Worm (Caenorhabditis elegans) whole organism, L1 larva: Measurements from ENCODE around the gene T26G10.1.

Experiments used
- C16A3.4 ChIP-seq: fragments of 150-350 bp; optimal IDR thresholded peaks from 2 replicates; lab custom pipeline; 2014; ENCODE audit warnings: missing biosample characterization, missing genetic modification characterization
- C34B4.2 ChIP-seq: sonication (generic microtip); optimal IDR thresholded peaks from 2 replicates; lab custom pipeline; 2017; ENCODE audit warnings: mild to moderate bottlenecking, missing genetic modification characterization, missing compliant biosample characterization
- alr-1 ChIP-seq: fragments of 200-800 bp; sonication (Bioruptor generic); optimal IDR thresholded peaks from 2 replicates; lab custom pipeline; 2018; ENCODE audit warnings: borderline replicate concordance, mild to moderate bottlenecking, missing genetic modification characterization, missing compliant biosample characterization
- ama-1 ChIP-seq: fragments of 150-350 bp; optimal IDR thresholded peaks from 2 replicates; lab custom pipeline; 2014
- ceh-82 ChIP-seq, 3 experiments: fragments of 150-350 bp in 1 of 3; sonication (generic microtip) in 2 of 3; optimal IDR thresholded peaks; 2 replicates each; lab custom pipeline; 2014 to 2017; ENCODE audit warnings: missing biosample characterization in 3 of 3, missing genetic modification characterization in 3 of 3
- ceh-90 ChIP-seq: sonication (generic microtip); optimal IDR thresholded peaks from 2 replicates; lab custom pipeline; 2016; ENCODE audit warnings: missing genetic modification characterization, missing compliant biosample characterization
- ces-1 ChIP-seq: fragments of 150-350 bp; optimal IDR thresholded peaks from 2 replicates; lab custom pipeline; 2014; ENCODE audit warnings: missing biosample characterization, missing genetic modification reagents, missing genetic modification characterization
- dsc-1 ChIP-seq: sonication (generic microtip); optimal IDR thresholded peaks from 2 replicates; lab custom pipeline; 2016; ENCODE audit warnings: mild to moderate bottlenecking, missing genetic modification characterization, missing compliant biosample characterization
- efl-1 ChIP-seq, 4 experiments: fragments of 150-350 bp; optimal IDR thresholded peaks in 3 of 4; peaks in 1 of 4; 1 replicate in 1 of 4; 2 replicates in 3 of 4; lab custom pipeline; 2014; ENCODE audit warnings: missing biosample characterization in 2 of 4, missing genetic modification characterization in 2 of 4, missing genetic modification reagents in 2 of 4
- egl-27 ChIP-seq, 2 experiments: fragments of 150-350 bp in 1 of 2; sonication (generic microtip); optimal IDR thresholded peaks; 3 replicates each; lab custom pipeline; 2017 to 2018; ENCODE audit warnings: missing biosample characterization in 2 of 2, missing genetic modification characterization in 2 of 2, missing genetic modification reagents in 2 of 2
- elt-2 ChIP-seq: sonication (generic microtip); optimal IDR thresholded peaks from 2 replicates; lab custom pipeline; 2016; ENCODE audit warnings: missing genetic modification characterization, mild to moderate bottlenecking, inconsistent platforms, missing compliant biosample characterization, missing genetic modification reagents
- fkh-8 ChIP-seq: sonication (generic microtip); optimal IDR thresholded peaks from 2 replicates; lab custom pipeline; 2016; ENCODE audit warnings: mild to moderate bottlenecking, missing genetic modification characterization, missing compliant biosample characterization
- fos-1 ChIP-seq: fragments of 150-350 bp; optimal IDR thresholded peaks from 2 replicates; lab custom pipeline; 2014; ENCODE audit warnings: missing biosample characterization, missing genetic modification characterization
- grh-1 ChIP-seq: fragments of 200-800 bp; sonication (Bioruptor generic); IDR thresholded peaks from 2 replicates; pipeline ENCODE4 v1.3.6; 2022; ENCODE audit warnings: missing genetic modification reagents, missing genetic modification characterization, missing compliant biosample characterization
- hlh-4 ChIP-seq: sonication (generic microtip); optimal IDR thresholded peaks from 2 replicates; lab custom pipeline; 2016; ENCODE audit warnings: mild to moderate bottlenecking, missing genetic modification characterization, missing compliant biosample characterization
- irx-1 ChIP-seq: sonication (generic microtip); optimal IDR thresholded peaks from 2 replicates; lab custom pipeline; 2016; ENCODE audit warnings: missing genetic modification characterization, missing compliant biosample characterization
- isw-1 ChIP-seq: fragments of 200-800 bp; sonication (Bioruptor generic); IDR thresholded peaks from 2 replicates; pipeline ENCODE4 v1.3.6; 2022; ENCODE audit warnings: missing genetic modification characterization, missing compliant biosample characterization
- lin-13 ChIP-seq: fragments of 150-350 bp; optimal IDR thresholded peaks from 2 replicates; lab custom pipeline; 2014; ENCODE audit warnings: missing biosample characterization, missing genetic modification reagents, missing genetic modification characterization
- lsy-2 ChIP-seq, 2 experiments: fragments of 150-350 bp; optimal IDR thresholded peaks; 2 replicates each; lab custom pipeline; 2014; ENCODE audit warnings: missing biosample characterization in 2 of 2, missing genetic modification characterization in 2 of 2
- mab-9 ChIP-seq: fragments of 200-800 bp; sonication (Bioruptor generic); IDR thresholded peaks from 2 replicates; pipeline ENCODE4 v1.3.6; 2022; ENCODE audit warnings: missing genetic modification reagents, missing genetic modification characterization, missing compliant biosample characterization
- mdl-1 ChIP-seq, 2 experiments: fragments of 150-350 bp; optimal IDR thresholded peaks; 2 replicates each; lab custom pipeline; 2014 to 2017; ENCODE audit warnings: missing biosample characterization in 2 of 2, missing genetic modification characterization in 2 of 2, inconsistent platforms in 1 of 2
- nhr-11 ChIP-seq: fragments of 150-350 bp; optimal IDR thresholded peaks from 2 replicates; lab custom pipeline; 2014; ENCODE audit warnings: missing biosample characterization, missing genetic modification characterization
- nhr-19 ChIP-seq: fragments of 200-800 bp; sonication (Bioruptor generic); conservative IDR thresholded peaks from 2 replicates; pipeline ENCODE4 v1.3.6; 2022; ENCODE audit warnings: missing genetic modification characterization, missing compliant biosample characterization
- nhr-28 ChIP-seq: fragments of 150-350 bp; optimal IDR thresholded peaks from 2 replicates; lab custom pipeline; 2014; ENCODE audit warnings: missing biosample characterization, missing genetic modification characterization
- nhr-47 ChIP-seq: sonication (generic microtip); optimal IDR thresholded peaks from 2 replicates; lab custom pipeline; 2016; ENCODE audit warnings: mild to moderate bottlenecking, missing genetic modification characterization, moderate library complexity, missing compliant biosample characterization
- nhr-84 ChIP-seq: sonication (generic microtip); optimal IDR thresholded peaks from 2 replicates; lab custom pipeline; 2017; ENCODE audit warnings: missing biosample characterization, missing genetic modification characterization
- nhr-90 ChIP-seq: sonication (generic microtip); optimal IDR thresholded peaks from 2 replicates; lab custom pipeline; 2016; ENCODE audit warnings: mild to moderate bottlenecking, missing genetic modification characterization, missing compliant biosample characterization; ENCODE audit not compliant: poor library complexity
- pag-3 ChIP-seq: sonication (generic microtip); optimal IDR thresholded peaks from 2 replicates; lab custom pipeline; 2017; ENCODE audit warnings: missing genetic modification characterization, mild to moderate bottlenecking, missing compliant biosample characterization, antibody characterized with exemption, borderline replicate concordance; ENCODE audit not compliant: insufficient read depth
- pax-3 ChIP-seq: fragments of 200-800 bp; sonication (Bioruptor generic); optimal IDR thresholded peaks from 2 replicates; lab custom pipeline; 2018; ENCODE audit warnings: mild to moderate bottlenecking, missing genetic modification characterization, moderate library complexity, missing compliant biosample characterization
- pqm-1 ChIP-seq: sonication (generic microtip); optimal IDR thresholded peaks from 3 replicates; lab custom pipeline; 2017; ENCODE audit warnings: missing biosample characterization, missing genetic modification characterization
- sptf-1 ChIP-seq: fragments of 150-350 bp; optimal IDR thresholded peaks from 2 replicates; lab custom pipeline; 2014; ENCODE audit warnings: missing biosample characterization, missing genetic modification characterization
- unc-62 ChIP-seq: fragments of 150-350 bp; optimal IDR thresholded peaks from 2 replicates; lab custom pipeline; 2014; ENCODE audit warnings: missing biosample characterization, missing genetic modification reagents, missing genetic modification characterization
- unc-98 ChIP-seq: fragments of 200-800 bp; sonication (Bioruptor generic); IDR thresholded peaks from 2 replicates; pipeline ENCODE4 v1.3.6; 2022; ENCODE audit warnings: missing genetic modification characterization, missing compliant biosample characterization
- zag-1 ChIP-seq: fragments of 150-350 bp; optimal IDR thresholded peaks from 2 replicates; lab custom pipeline; 2014; ENCODE audit warnings: missing biosample characterization, missing genetic modification characterization
- zip-4 ChIP-seq: fragments of 200-800 bp; sonication (Bioruptor generic); optimal IDR thresholded peaks from 2 replicates; lab custom pipeline; 2018; ENCODE audit warnings: mild to moderate bottlenecking, missing genetic modification characterization, moderate library complexity, missing compliant biosample characterization
- ztf-11 ChIP-seq, 2 experiments: sonication (generic microtip); optimal IDR thresholded peaks; 2 replicates each; lab custom pipeline; 2016 to 2017; ENCODE audit warnings: missing genetic modification characterization in 2 of 2, missing biosample characterization in 1 of 2, missing compliant biosample characterization in 1 of 2
- ztf-4 ChIP-seq: fragments of 150-350 bp; optimal IDR thresholded peaks from 2 replicates; lab custom pipeline; 2014; ENCODE audit warnings: missing biosample characterization, missing genetic modification characterization

The T26G10.1 gene

ce11 chrIII:9373779-9374178, 32.7 kb downstream of the T26G10.1 start (continued):
- no peak for TF ChIP-seq lsy-2 (tag; optimal IDR thresholded peaks at IDR 0.05; lab: Kevin White, UChicago)
- TF ChIP-seq zag-1 = no peak
- TF ChIP-seq ztf-4 (tag; lab: Kevin White, UChicago) = no peak
- TF ChIP-seq elt-2 (tag; lab: Kevin White, UChicago) = no peak
- no peak for TF ChIP-seq ztf-11 (tag; optimal IDR thresholded peaks at IDR 0.05; lab: Kevin White, UChicago)
- no peak for TF ChIP-seq C34B4.2 (tag; lab: Kevin White, UChicago)
- TF ChIP-seq pag-3 (tag; lab: Kevin White, UChicago) = no peak

ce11 chrIII:9366971-9367370, 39.5 kb downstream of the T26G10.1 start, which contains the start of gene crn-6:
TSS of gene crn-6 (plus strand) at chrIII:9367271.
- TF ChIP-seq nhr-90 (tag; lab: Kevin White, UChicago) (no peak), egl-27 (tag; optimal IDR thresholded peaks at IDR 0.05; lab: Kevin White, UChicago) (no peak), nhr-11 (tag; lab: Kevin White, UChicago) (no peak), ceh-90 (no peak), zip-4 (GFP tag; lab: Kevin White, UChicago) (no peak), nhr-19 (GFP tag; lab: Robert Waterston, UW) (no peak), ceh-82 (tag; optimal IDR thresholded peaks at IDR 0.05; lab: Kevin White, UChicago) (no peak), grh-1 (GFP tag; lab: Robert Waterston, UW) (no peak), isw-1 (GFP tag; lab: Robert Waterston, UW) (no peak), alr-1 (tag; lab: Kevin White, UChicago) (no peak), pqm-1 (no peak), ces-1 (no peak), nhr-28 (tag; lab: Kevin White, UChicago) (no peak), unc-98 (GFP tag; lab: Robert Waterston, UW) (no peak), pax-3 (no peak), irx-1 (tag; lab: Kevin White, UChicago) (no peak)

ce11 chrIII:9366376-9366775, 40.1 kb downstream of the T26G10.1 start:
- TF ChIP-seq lin-13 (GFP tag; lab: Kevin White, UChicago) = no peak
- TF ChIP-seq pag-3 (tag; lab: Kevin White, UChicago) = no peak
- TF ChIP-seq ces-1 = no peak
- no peak for TF ChIP-seq efl-1 (optimal IDR thresholded peaks at IDR 0.05; lab: Kevin White, UChicago)
- TF ChIP-seq efl-1 (GFP tag; optimal IDR thresholded peaks at IDR 0.05 in 1 of 2; lab: Kevin White, UChicago) = peak in 1 of 2 experiments; percentile 28
- TF ChIP-seq elt-2 (tag; lab: Kevin White, UChicago) = peak; percentile 27

ce11 chrIII:9361228-9361627, 45.2 kb downstream of the T26G10.1 start, which contains the start of gene flp-25:
TSS of gene flp-25 (plus strand) at chrIII:9361528.
- TF ChIP-seq ztf-11 (tag; optimal IDR thresholded peaks at IDR 0.05; lab: Kevin White, UChicago) (no peak), nhr-47 (tag; lab: Kevin White, UChicago) (no peak), dsc-1 (tag; lab: Kevin White, UChicago) (no peak), nhr-84 (tag; lab: Kevin White, UChicago) (no peak), nhr-28 (tag; lab: Kevin White, UChicago) (no peak), sptf-1 (tag; lab: Kevin White, UChicago) (no peak), hlh-4 (tag; lab: Kevin White, UChicago) (no peak), lin-13 (GFP tag; lab: Kevin White, UChicago) (no peak), ama-1 (lab: Kevin White, UChicago) (no peak), mdl-1 (tag; optimal IDR thresholded peaks at IDR 0.05; lab: Kevin White, UChicago) (no peak), C16A3.4 (no peak), fos-1 (tag; lab: Kevin White, UChicago) (no peak), mab-9 (GFP tag; lab: Robert Waterston, UW) (no peak), unc-62 (GFP tag; lab: Kevin White, UChicago) (no peak), fkh-8 (no peak), elt-2 (tag; lab: Kevin White, UChicago) (no peak), pqm-1 (no peak)
